Worm (Caenorhabditis elegans) whole organism, early embryonic: ENCODE data around the gene jmjd-3.2.

Experiments
- B0310.2 ChIP-seq: sonication (generic microtip); optimal IDR thresholded peaks from 2 replicates; lab custom pipeline; 2016; ENCODE audit warnings: mild to moderate bottlenecking, missing genetic modification characterization, missing compliant biosample characterization
- F13C5.2 ChIP-seq: sonication (generic microtip); optimal IDR thresholded peaks from 2 replicates; lab custom pipeline; 2017; ENCODE audit warnings: mild to moderate bottlenecking, missing genetic modification characterization, inconsistent platforms, missing compliant biosample characterization
- aly-1 ChIP-seq: sonication (generic microtip); optimal IDR thresholded peaks from 2 replicates; lab custom pipeline; 2016; ENCODE audit warnings: missing genetic modification characterization, missing compliant biosample characterization
- ama-1 ChIP-seq: fragments of 150-350 bp; optimal IDR thresholded peaks from 2 replicates; lab custom pipeline; 2014
- ceh-36 ChIP-seq: sonication (generic microtip); optimal IDR thresholded peaks from 2 replicates; lab custom pipeline; 2016; ENCODE audit warnings: missing genetic modification characterization, inconsistent platforms, missing compliant biosample characterization
- hmbx-1 ChIP-seq: sonication (generic microtip); optimal IDR thresholded peaks from 2 replicates; lab custom pipeline; 2016; ENCODE audit warnings: mild to moderate bottlenecking, missing genetic modification characterization, missing compliant biosample characterization

ce11 chrX:14465593-14465992 is 17.6 kb downstream of the jmjd-3.2 start, which contains the start of gene M163.22:
- no peak for TF ChIP-seq hmbx-1 (tag; lab: Kevin White, UChicago)
- TF ChIP-seq ceh-36 (tag; lab: Kevin White, UChicago), result no peak
- TF ChIP-seq ama-1 (lab: Kevin White, UChicago), result no peak
- no peak for TF ChIP-seq B0310.2 (tag; lab: Kevin White, UChicago)
- TF ChIP-seq F13C5.2 (tag; lab: Kevin White, UChicago), result no peak
- TF ChIP-seq aly-1, result no peak
